Fruit fly (Drosophila melanogaster): ENCODE results near the gene Pus10.

The Pus10 gene

DNA sequence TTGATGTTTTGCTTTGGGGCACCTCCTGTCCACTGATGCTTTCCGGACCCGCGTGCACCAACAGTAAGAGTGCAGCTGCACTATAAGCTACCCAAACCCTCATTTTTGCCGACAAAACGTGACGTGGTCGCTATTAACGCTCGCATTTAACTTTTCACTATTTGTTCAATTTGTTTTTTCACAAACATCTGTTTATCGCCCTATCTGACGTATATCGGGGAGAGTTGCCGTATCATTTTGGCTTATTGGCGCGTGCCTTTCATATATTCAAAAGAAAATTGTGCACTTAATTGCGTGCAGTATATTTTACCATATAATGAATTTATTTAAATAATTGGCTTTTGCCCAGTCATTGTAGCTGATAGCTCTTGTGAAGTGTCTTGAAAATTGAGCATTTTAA is 48.6 kb downstream of the Pus10 start, which contains the start of the genes Nhe1 and Sam-S (continued):
- TF ChIP-seq eve (GFP tag; optimal IDR thresholded peaks at IDR 0.05), result no peak
- TF ChIP-seq sug (tag; optimal IDR thresholded peaks at IDR 0.05), result no peak
- TF ChIP-seq tio (GFP tag; optimal IDR thresholded peaks at IDR 0.05), result no peak
- TF ChIP-seq trem (tag; optimal IDR thresholded peaks at IDR 0.05), result peak; percentile 9
- TF ChIP-seq Tbp (GFP tag; optimal IDR thresholded peaks at IDR 0.05), result no peak
- TF ChIP-seq tup (GFP tag; optimal IDR thresholded peaks at IDR 0.05), result no peak
- no peak for TF ChIP-seq CG10654 (GFP tag; optimal IDR thresholded peaks at IDR 0.05)
- TF ChIP-seq inv (GFP tag; IDR thresholded peaks at IDR 0.05; ENCODE audit: partially characterized antibody), result no peak
- TF ChIP-seq BEAF-32 (GFP tag; optimal IDR thresholded peaks at IDR 0.05), result peak; percentile 31
- 0 out of 2 replicates have a peak, but pooled peaks have one; percentile 35 for TF ChIP-seq unc-4 (GFP tag; IDR thresholded peaks at IDR 0.05; ENCODE audit: partially characterized antibody)
- TF ChIP-seq CG2116 (GFP tag; optimal IDR thresholded peaks at IDR 0.05), result peak; percentile 29
- TF ChIP-seq crp (GFP tag; optimal IDR thresholded peaks at IDR 0.05), result peak in 1 of 2 experiments; percentile 78
- no peak for TF ChIP-seq Hr78 (GFP tag; optimal IDR thresholded peaks at IDR 0.05)
- no peak for TF ChIP-seq CG6272 (GFP tag; IDR thresholded peaks at IDR 0.05)
- TF ChIP-seq CG3847 (GFP tag; IDR thresholded peaks at IDR 0.05), result no peak
- TF ChIP-seq Dref (GFP tag; IDR thresholded peaks at IDR 0.05), result peak; percentile 55
- TF ChIP-seq CG1603 (tag; optimal IDR thresholded peaks at IDR 0.05), result peak; percentile 8
- no peak for TF ChIP-seq CG4404 (GFP tag; IDR thresholded peaks at IDR 0.05)
- TF ChIP-seq vfl (GFP tag; optimal IDR thresholded peaks at IDR 0.05), result no peak
- TF ChIP-seq nmo (GFP tag; optimal IDR thresholded peaks at IDR 0.05), result no peak
- no peak for TF ChIP-seq maf-S (GFP tag; optimal IDR thresholded peaks at IDR 0.05)
- no peak for TF ChIP-seq ac (GFP tag; optimal IDR thresholded peaks at IDR 0.05)
- no peak for TF ChIP-seq CG16863 (GFP tag; optimal IDR thresholded peaks at IDR 0.05)
- TF ChIP-seq NfI (GFP tag; optimal IDR thresholded peaks at IDR 0.05), result no peak
- no peak for TF ChIP-seq lbe (GFP tag; optimal IDR thresholded peaks at IDR 0.05)
- no peak for TF ChIP-seq Dbx (GFP tag; IDR thresholded peaks at IDR 0.05)
- TF ChIP-seq Gsc (GFP tag; IDR thresholded peaks at IDR 0.05), result no peak
- no peak for TF ChIP-seq Dek (tag; optimal IDR thresholded peaks at IDR 0.05)
- TF ChIP-seq CG14965 (GFP tag; optimal IDR thresholded peaks at IDR 0.05; ENCODE audit: borderline replicate concordance), result no peak

Data from whole organism, embryonic.